Fruit fly (Drosophila melanogaster) S2 (cell line): ENCODE data around the gene CG15549.

Experiments
- CG8478 ChIP-seq: fragments of >200 bp; optimal IDR thresholded peaks from 2 replicates; lab custom pipeline; 2018
- CTCF ChIP-seq, 2 experiments: fragments of >200 bp; optimal IDR thresholded peaks; 2 replicates each; lab custom pipeline; 2018

CG15549 gene

DNA sequence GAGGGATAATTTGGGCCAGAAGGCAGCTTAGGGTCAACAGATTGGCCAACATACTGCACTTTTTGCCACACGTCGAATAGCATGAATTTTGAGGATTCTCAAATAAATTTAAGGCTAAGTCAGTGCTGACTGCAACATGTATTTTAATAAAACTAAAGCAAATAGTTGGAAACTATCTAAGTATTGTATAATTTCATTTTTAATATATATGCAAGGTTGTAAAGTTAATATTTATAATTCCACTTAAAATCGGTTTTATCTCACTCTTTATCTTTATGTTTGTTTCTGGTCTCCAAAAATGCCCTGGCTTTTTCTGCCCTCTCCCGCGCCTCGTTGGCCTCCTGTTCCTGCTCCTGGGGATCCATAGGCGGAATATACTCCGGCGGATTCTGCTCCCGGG, at the start of gene CG15549:
Gene CG15549 (minus strand): TSS at position 101 of the 400 bp plus-strand sequence.
- TF ChIP-seq CG8478 (lab: Kevin White, UChicago) (no peak), CTCF (optimal IDR thresholded peaks at IDR 0.05; lab: Kevin White, UChicago) (no peak)

DNA sequence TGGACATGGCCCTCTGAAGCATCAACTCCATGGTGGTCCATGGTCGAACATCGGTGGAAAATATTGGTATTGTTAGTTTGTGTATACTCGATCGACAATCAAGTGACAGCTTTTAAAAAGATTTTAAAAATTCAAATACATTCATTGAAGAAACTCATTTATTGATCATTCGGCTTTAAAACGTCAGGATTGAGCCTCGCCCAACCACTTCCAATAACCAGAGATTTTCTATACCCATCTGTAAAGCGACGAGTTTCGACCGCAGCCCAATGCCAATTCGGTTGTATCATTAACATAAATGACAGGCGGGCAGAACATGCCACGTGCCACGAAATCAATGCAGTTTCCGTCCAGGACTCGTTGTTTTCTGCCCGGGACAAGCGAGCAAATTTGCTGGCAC, 27.9 kb upstream of the CG15549 start, which contains the start of gene Ctr1C:
Gene Ctr1C (minus strand): TSS at position 101 of the 400 bp plus-strand sequence.
- no peak for TF ChIP-seq CTCF (optimal IDR thresholded peaks at IDR 0.05; lab: Kevin White, UChicago)

DNA sequence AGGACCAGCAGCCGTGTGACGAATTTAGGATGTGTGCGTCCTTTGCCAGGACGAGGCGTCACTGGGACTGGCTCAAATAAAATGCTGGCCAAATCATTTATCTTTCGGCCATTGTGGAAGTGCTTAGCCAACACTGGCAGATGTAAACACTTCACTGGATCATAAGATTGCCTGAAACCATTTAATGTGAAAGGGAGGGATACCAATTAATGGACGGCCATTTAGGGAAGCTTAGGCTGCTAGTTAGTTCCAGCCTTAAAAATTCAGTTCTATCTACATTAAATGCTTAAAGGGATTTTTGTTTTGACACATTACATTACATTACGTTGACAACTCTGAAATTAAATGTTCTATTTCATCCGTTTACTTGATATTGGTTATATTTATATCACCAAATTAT, 23.1 kb upstream of the CG15549 start, which contains the start of gene CG15548:
Gene CG15548 (plus strand): TSS at position 301 of the 400 bp plus-strand sequence.
- TF ChIP-seq CTCF (optimal IDR thresholded peaks at IDR 0.05; lab: Kevin White, UChicago) (no peak), CG8478 (lab: Kevin White, UChicago) (no peak)

DNA sequence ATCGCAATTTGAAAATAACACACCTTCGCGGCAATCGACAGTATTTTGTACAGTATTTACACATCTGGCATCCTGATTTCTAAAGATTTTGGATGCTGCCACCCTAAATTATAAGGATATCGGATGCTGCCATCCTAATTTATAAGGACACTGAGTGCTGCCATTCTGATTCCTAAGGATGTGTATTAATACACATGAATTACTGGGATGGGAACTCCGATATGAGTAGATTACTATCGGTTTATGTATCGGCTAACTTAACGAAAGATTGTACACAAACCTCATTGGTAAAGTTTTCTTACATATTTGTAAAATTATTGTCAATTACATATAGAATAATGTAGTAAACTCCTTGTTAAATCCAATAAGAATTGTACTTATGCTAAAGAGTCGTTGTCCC, 10.0 kb upstream of the CG15549 start:
- TF ChIP-seq CG8478 (lab: Kevin White, UChicago) (no peak), CTCF (optimal IDR thresholded peaks at IDR 0.05; lab: Kevin White, UChicago) (peak; percentile 77 to 85)

DNA sequence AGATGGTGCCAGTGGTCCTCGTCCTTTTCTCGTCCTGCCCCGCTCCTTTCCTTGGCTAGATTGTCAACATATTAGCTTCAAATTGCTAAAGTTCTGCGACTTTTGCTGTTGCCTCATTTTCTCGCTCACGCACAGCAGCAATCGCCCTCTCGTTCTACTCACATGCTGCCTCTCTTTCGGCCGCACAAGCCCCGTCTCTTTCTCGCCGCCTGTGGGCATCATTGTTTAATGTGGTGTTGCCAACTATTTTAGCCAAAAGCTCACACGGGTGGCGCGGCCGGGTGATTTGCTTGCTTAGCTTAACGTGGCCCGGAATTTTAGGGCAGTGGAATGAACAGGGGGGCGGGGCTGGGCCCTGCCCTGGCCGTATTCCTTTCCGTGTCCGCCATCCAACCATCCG, 3.9 kb upstream of the CG15549 start:
- no peak for TF ChIP-seq CTCF (optimal IDR thresholded peaks at IDR 0.05; lab: Kevin White, UChicago)
- no peak for TF ChIP-seq CG8478 (lab: Kevin White, UChicago)

DNA sequence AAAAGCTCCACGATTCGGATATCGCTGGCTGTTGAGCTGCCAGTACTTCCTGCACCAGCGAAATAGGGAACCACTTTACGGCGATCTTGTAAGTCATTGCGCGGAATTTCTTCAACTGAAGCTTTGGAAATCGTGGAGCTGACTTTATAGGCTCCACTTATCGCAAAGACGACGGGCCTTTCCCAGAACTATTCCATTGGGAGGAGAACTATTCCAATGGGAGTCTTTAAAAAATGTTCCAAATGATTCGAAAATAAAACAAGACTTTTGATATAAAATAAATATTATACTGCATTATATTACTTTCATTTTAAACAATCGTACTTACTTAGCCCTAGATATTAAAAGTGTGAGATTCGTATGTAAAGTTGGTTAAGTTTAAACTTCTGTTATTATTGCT, 695 bp upstream of the CG15549 start, which contains the start of gene CG15550:
Gene CG15550 (minus strand): TSS at position 101 of the 400 bp plus-strand sequence.
- no peak for TF ChIP-seq CTCF (optimal IDR thresholded peaks at IDR 0.05; lab: Kevin White, UChicago)
- no peak for TF ChIP-seq CG8478 (lab: Kevin White, UChicago)

DNA sequence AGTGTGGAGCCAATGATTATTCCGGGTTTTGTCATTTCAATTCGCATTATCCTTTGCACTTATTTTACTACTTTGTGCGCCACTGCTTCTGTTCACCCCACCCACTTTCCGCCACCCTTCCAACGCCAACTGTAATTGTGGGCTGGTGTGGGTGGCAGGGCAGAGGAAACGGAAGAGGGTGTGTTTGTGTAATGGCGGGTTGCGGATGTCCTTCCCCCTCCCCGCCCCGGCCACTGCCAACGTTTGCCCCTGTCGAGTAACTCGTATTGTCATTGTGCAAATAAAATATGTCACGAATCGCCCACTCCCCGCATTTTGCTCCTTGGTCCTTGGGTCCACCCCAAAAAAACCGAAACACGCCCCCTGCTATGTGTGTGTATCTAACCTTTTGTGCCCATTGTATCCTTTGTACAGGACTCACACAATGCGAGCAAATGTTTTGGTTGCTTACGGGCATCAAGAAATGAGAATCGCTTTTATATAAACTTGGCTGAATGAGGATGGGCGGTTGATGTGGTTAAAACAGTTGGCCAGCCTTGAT, 2.3 kb downstream of the CG15549 start:
- TF ChIP-seq CTCF (optimal IDR thresholded peaks at IDR 0.05; lab: Kevin White, UChicago): no peak
- TF ChIP-seq CG8478 (lab: Kevin White, UChicago): no peak

DNA sequence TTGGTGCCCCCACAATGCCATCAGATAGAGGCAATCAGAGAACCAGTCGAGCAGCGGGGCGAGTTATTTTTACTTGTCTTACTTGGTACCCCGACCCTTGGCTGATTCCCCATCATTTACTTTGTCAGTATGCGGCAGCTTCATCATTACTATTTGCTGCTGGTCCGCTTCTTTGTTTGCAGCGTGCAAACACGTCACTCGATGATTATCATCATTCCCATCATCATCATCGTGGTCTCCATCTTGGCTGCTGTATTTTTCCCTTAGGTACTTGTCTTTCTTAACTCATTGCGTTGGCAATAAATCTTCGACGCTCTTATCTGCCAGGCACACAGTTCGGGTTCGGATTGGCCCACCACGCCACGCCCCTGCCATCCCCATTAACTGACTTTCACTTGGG, 4.2 kb downstream of the CG15549 start:
- no peak for TF ChIP-seq CG8478 (lab: Kevin White, UChicago)
- no peak for TF ChIP-seq CTCF (optimal IDR thresholded peaks at IDR 0.05; lab: Kevin White, UChicago)

DNA sequence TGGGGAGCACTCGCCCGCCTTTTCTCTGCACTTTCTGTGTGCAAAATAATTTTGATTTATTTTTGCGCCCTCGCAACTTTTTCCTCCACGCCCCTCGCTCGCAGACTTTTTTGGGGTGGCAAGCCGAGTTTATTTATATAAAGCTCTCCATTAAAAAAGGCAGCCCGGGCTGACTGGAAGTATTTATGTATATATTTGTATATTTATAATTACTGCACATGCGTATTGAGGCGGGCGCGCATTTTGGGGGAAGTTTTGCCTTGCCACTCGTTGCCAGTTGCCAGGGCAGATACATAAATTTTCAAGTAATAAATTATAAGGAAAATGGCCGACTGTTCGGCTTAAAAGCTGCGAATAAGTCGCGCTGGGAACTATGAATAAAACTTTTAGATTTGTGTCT, 7.7 kb downstream of the CG15549 start:
- TF ChIP-seq CG8478 (lab: Kevin White, UChicago): no peak
- no peak for TF ChIP-seq CTCF (optimal IDR thresholded peaks at IDR 0.05; lab: Kevin White, UChicago)

DNA sequence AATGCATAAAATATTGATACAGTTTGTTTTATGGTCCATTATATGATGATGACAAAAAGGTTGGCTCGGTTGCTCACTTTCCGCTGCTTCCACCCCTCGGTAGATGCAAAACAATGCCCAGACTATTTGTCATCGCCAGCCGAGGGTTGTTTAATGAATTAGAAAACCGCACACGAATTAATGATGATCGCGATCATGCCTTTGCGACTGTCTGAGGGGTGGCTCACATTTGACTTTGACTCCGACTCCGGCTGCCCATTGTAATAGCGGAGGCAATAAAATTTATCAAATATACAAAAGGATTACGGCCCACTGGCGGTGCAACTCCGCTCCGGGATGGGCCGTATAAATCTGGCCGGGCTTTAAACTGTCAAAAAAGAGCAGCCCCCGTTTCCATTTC, 10.3 kb downstream of the CG15549 start:
- no peak for TF ChIP-seq CG8478 (lab: Kevin White, UChicago)
- no peak for TF ChIP-seq CTCF (optimal IDR thresholded peaks at IDR 0.05; lab: Kevin White, UChicago)

DNA sequence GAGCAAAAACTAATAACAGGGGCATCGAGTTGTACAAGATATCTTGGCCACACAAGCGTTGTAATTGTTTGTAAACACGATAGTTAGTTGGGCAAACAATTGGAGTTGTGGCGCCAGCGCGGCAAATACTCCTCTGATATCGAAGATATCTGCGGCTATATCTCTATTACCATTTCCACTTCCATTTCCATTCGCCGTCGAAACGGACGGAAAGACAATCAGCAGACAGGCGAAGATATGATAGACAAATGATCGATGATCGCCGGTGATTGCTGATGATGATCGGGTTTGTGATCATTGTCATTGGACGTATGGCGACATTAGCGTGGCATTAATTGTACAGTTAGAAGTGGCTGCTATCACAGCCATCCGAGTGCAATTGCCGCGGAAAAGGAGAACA, 10.9 kb downstream of the CG15549 start:
- TF ChIP-seq CG8478 (lab: Kevin White, UChicago): no peak
- TF ChIP-seq CTCF (optimal IDR thresholded peaks at IDR 0.05; lab: Kevin White, UChicago): no peak

DNA sequence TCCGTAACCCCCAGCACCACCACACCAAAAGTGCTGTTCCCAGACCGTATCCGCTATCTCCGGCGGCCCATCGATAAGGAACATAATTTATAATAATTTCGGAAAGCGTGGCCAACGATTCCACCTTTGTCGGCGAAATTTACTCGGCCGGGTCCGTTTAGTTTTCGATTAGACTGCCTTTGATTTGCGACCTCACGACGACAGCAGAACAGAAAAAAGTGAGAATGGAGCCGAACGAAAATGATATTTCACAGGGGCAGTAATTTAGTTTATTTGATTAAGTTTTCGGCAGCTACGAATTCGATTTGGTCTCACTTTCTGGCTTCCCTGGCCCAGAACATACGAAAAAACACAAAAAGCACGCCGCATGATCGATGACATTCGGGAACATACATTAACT, 12.7 kb downstream of the CG15549 start:
- TF ChIP-seq CG8478 (lab: Kevin White, UChicago): no peak
- no peak for TF ChIP-seq CTCF (optimal IDR thresholded peaks at IDR 0.05; lab: Kevin White, UChicago)

DNA sequence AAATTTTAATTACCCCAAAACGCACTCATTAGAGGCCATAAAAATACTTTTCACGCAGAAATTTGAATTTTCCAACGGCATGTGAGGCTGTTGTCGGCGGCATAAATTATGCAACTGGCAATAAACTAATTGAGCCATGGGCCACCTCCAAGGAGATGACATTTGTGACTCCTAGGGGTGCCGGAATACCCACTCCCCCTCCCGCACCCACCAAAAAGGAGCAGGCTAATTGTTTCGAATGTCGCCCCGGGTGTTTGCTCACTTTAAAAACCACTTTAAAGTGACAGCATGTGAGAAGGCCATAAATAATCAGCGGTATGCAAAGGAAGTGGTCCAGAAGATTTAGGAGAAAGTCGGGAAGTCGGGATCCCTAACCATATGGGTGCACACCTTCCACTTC, 13.9 kb downstream of the CG15549 start:
- no peak for TF ChIP-seq CTCF (optimal IDR thresholded peaks at IDR 0.05; lab: Kevin White, UChicago)
- no peak for TF ChIP-seq CG8478 (lab: Kevin White, UChicago)

DNA sequence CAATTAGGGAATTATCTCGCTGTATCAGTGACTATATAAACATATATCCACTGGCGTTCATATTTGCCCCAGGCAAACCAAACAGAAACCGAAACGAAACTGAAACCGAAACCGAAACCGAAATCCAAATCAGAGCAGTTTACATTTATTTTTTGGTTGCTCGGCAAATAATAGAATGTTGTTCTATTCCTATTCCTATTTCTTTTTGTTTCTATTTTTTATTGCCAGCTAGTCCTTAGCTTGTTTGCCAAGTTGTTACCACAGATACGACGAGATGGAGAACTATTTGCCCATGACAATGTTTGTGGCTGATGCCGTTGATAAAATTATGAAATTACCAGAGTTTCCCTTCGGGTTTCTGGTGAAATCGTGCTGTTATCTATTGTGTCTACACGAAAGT, 17.4 kb downstream of the CG15549 start:
- TF ChIP-seq CTCF (optimal IDR thresholded peaks at IDR 0.05; lab: Kevin White, UChicago) (no peak), CG8478 (lab: Kevin White, UChicago) (no peak)

DNA sequence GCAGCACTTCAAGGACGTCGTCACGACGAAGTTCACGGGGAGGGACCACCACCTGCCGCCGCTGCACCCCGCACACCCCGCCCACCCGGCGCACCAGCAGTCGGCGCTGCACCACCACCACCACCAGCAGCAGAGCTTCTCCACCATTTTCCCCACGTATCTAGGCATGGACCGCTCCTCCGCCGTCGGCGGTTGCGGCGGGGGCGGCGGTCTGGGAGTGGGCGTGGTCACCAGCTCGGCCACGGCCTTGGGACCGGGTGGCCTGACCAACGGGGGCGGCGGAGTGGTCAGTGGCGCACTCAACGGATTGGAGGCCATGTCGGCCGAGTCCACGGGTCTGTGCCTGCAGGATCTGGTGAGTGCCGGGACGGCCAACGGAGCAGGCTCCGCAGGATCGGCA, 20.3 kb downstream of the CG15549 start:
- TF ChIP-seq CG8478 (lab: Kevin White, UChicago) (no peak), CTCF (optimal IDR thresholded peaks at IDR 0.05; lab: Kevin White, UChicago) (no peak)

DNA sequence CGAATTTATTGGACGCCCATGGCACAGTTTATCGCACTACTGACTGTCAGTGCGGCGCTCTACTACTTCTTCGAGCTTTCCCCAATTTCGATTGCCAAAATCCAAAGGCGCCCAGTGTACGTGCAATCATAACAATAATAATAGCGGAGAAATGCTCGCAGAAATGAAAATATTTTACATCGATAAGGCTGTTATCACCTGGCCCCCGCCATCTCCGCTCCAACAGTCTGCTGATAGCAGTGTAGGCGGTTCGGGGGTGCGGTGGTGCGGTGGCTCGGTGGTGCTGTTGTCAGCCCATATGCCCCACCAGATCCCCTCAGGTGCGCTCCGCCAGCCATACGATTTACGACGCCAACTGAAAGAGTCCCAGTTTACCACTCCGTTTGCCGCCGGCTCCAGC, 21.1 kb downstream of the CG15549 start:
- no peak for TF ChIP-seq CTCF (optimal IDR thresholded peaks at IDR 0.05; lab: Kevin White, UChicago)
- no peak for TF ChIP-seq CG8478 (lab: Kevin White, UChicago)
